Fruit fly (Drosophila melanogaster) whole organism, embryonic: ENCODE measurements around the gene CG42812.

Experiments used
- Atf3 ChIP-seq: fragments of 200-800 bp; sonication (Bioruptor generic); optimal IDR thresholded peaks from 3 replicates; lab custom pipeline; 2016; ENCODE audit warnings: missing biosample characterization, missing genetic modification characterization
- Bteb2 ChIP-seq: fragments of 200-800 bp; sonication (Bioruptor generic); optimal IDR thresholded peaks from 2 replicates; lab custom pipeline; 2016; ENCODE audit warnings: missing biosample characterization, missing genetic modification characterization
- CG12769 ChIP-seq: fragments of 200-800 bp; sonication (Bioruptor generic); optimal IDR thresholded peaks from 2 replicates; lab custom pipeline; 2019; ENCODE audit warnings: missing biosample characterization, mild to moderate bottlenecking, missing genetic modification characterization, moderate library complexity
- CG13123 ChIP-seq: fragments of 200-800 bp; sonication (Bioruptor generic); optimal IDR thresholded peaks from 2 replicates; lab custom pipeline; 2016; ENCODE audit warnings: missing biosample characterization, missing genetic modification characterization
- CG14667 ChIP-seq: fragments of 200-800 bp; sonication (Bioruptor generic); IDR thresholded peaks from 2 replicates; pipeline ENCODE4 v1.3.6; 2022; ENCODE audit warnings: missing biosample characterization, missing genetic modification characterization
- CG2889 ChIP-seq: fragments of 200-800 bp; sonication (Bioruptor generic); IDR thresholded peaks from 3 replicates; pipeline ENCODE4 v1.3.6; 2022; ENCODE audit warnings: missing biosample characterization, missing genetic modification characterization
- CG43689 ChIP-seq: fragments of 200-800 bp; sonication (Bioruptor generic); IDR thresholded peaks from 2 replicates; pipeline ENCODE4 v1.3.6; 2022; ENCODE audit warnings: missing biosample characterization, missing genetic modification characterization
- E2f1 ChIP-seq: fragments of 200-800 bp; sonication (Bioruptor generic); IDR thresholded peaks from 2 replicates; pipeline ENCODE4 v1.3.6; 2022; ENCODE audit warnings: missing biosample characterization, missing genetic modification characterization
- Nf-YA ChIP-seq: fragments of 200-800 bp; sonication (Bioruptor generic); IDR thresholded peaks from 2 replicates; pipeline ENCODE4 v1.3.6; 2022; ENCODE audit warnings: missing biosample characterization, missing genetic modification characterization
- chm ChIP-seq: fragments of 200-800 bp; sonication (Bioruptor generic); IDR thresholded peaks from 2 replicates; pipeline ENCODE4 v1.3.6; 2022; ENCODE audit warnings: missing biosample characterization, missing genetic modification characterization
- sqz ChIP-seq: fragments of 200-800 bp; sonication (Bioruptor generic); optimal IDR thresholded peaks from 3 replicates; lab custom pipeline; 2018; ENCODE audit warnings: missing biosample characterization, mild to moderate bottlenecking, missing genetic modification characterization

- TF ChIP-seq CG12769 (tag; lab: Kevin White, UChicago) (no peak), Nf-YA (GFP tag; lab: Robert Waterston, UW) (no peak), Atf3 (GFP tag; lab: Kevin White, UChicago) (no peak), chm (GFP tag; lab: Robert Waterston, UW) (no peak), CG2889 (GFP tag; lab: Robert Waterston, UW) (no peak), CG14667 (GFP tag; lab: Robert Waterston, UW) (no peak), Bteb2 (GFP tag; lab: Kevin White, UChicago) (no peak), CG43689 (GFP tag; lab: Robert Waterston, UW) (no peak), sqz (GFP tag; lab: Kevin White, UChicago) (no peak), CG13123 (no peak), E2f1 (GFP tag; lab: Robert Waterston, UW) (no peak)
These were observed 26.7 kb downstream of the CG42812 start, which contains the start of gene Ms for dm6 chr3R:24341251-24341650.
